Worm (Caenorhabditis elegans) whole organism, young adult: Measurements from ENCODE around the gene degl-1.
A peak's percentile ranks its signal among the peaks of the same experiment; 100 is the strongest.
"Not testable (repeated sequence)": the region's sequence is repeated elsewhere in the genome, so short reads cannot be mapped to it uniquely, and the experiment has no call there.

Experiments used
- C06A6.2 ChIP-seq: fragments of 200-800 bp; sonication (Bioruptor generic); conservative IDR thresholded peaks from 2 replicates; pipeline ENCODE4 v1.3.6; 2022; ENCODE audit warnings: missing genetic modification characterization, missing compliant biosample characterization
- Y53F4B.3 ChIP-seq: fragments of 200-800 bp; sonication (Bioruptor generic); IDR thresholded peaks from 2 replicates; pipeline ENCODE4 v1.3.6; 2022; ENCODE audit warnings: missing genetic modification reagents, missing genetic modification characterization, missing compliant biosample characterization
- aptf-2 ChIP-seq: fragments of 200-800 bp; sonication (Bioruptor generic); conservative IDR thresholded peaks from 2 replicates; pipeline ENCODE4 v1.3.6; 2022; ENCODE audit warnings: missing genetic modification reagents, missing genetic modification characterization, missing compliant biosample characterization
- chd-7 ChIP-seq: sonication (generic microtip); optimal IDR thresholded peaks from 2 replicates; lab custom pipeline; 2016; ENCODE audit warnings: mild to moderate bottlenecking, missing genetic modification characterization, moderate library complexity, missing compliant biosample characterization
- him-1 ChIP-seq: sonication (generic microtip); optimal IDR thresholded peaks from 2 replicates; lab custom pipeline; 2016; ENCODE audit warnings: missing genotype, missing genetic modification reagents, missing genetic modification characterization, missing compliant biosample characterization
- let-526 ChIP-seq: fragments of 200-800 bp; sonication (Bioruptor generic); IDR thresholded peaks from 2 replicates; pipeline ENCODE4 v1.3.6; 2022; ENCODE audit warnings: missing genetic modification reagents, missing genetic modification characterization, missing compliant biosample characterization
- mes-4 ChIP-seq: sonication (generic microtip); optimal IDR thresholded peaks from 2 replicates; lab custom pipeline; 2016; ENCODE audit warnings: missing genotype, missing genetic modification characterization, missing compliant biosample characterization
- nhr-179 ChIP-seq: sonication (generic microtip); optimal IDR thresholded peaks from 2 replicates; lab custom pipeline; 2016; ENCODE audit warnings: mild to moderate bottlenecking, missing genetic modification characterization, missing compliant biosample characterization
- sea-2 ChIP-seq: fragments of 200-800 bp; sonication (Bioruptor generic); IDR thresholded peaks from 2 replicates; pipeline ENCODE4 v1.3.6; 2022; ENCODE audit warnings: missing genetic modification characterization, missing compliant biosample characterization
- snpc-4 ChIP-seq, 5 experiments: fragments of 150-350 bp in 1 of 5; sonication (generic microtip) in 4 of 5; optimal IDR thresholded peaks; 2 replicates each; lab custom pipeline; 2014 to 2018; ENCODE audit warnings: missing genetic modification characterization in 5 of 5, missing biosample characterization in 3 of 5, antibody characterized with exemption in 2 of 5, mild to moderate bottlenecking in 2 of 5, missing compliant biosample characterization in 2 of 5, missing genotype in 2 of 5, moderate library complexity in 2 of 5, missing genetic modification reagents in 1 of 5
- tbx-9 ChIP-seq: sonication (generic microtip); optimal IDR thresholded peaks from 2 replicates; lab custom pipeline; 2016; ENCODE audit warnings: borderline replicate concordance, missing genetic modification characterization, inconsistent platforms, missing compliant biosample characterization

DNA sequence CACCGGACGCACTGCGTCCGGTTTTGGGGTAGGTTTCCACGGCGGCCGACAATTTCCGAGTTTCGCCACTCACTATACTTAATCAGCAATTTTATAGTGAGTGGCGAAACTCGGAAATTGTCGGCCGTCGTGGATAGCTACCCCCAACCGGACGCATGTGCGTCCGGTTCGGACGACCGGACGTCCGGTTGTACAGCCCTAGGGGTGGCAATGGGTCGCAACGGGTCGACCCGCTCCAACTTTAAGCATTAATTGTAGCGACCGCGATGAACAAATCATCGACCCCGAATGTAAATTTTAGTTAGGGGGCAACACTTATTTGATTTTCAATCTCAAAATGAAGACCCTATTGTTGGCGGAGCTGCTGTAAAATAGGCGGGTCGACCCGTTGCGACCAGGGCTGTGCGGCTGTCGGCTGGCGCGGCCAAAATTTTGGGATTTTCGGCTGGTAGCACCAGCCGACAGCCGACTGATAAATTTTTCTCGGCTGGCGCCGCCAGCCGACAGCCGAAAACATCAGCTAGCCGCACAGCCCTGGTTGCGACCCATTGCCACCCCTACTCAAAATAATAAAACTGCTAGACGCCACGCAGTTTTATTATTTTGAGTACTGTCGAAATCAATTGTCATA is 23.5 kb downstream of the degl-1 start:
- TF ChIP-seq snpc-4 (GFP tag; optimal IDR thresholded peaks at IDR 0.05; lab: Kevin White, UChicago); Y53F4B.3 (GFP tag; lab: Robert Waterston, UW); chd-7 (tag; lab: Kevin White, UChicago); nhr-179 (tag; lab: Kevin White, UChicago); him-1 (tag; lab: Kevin White, UChicago); aptf-2 (GFP tag; lab: Robert Waterston, UW); C06A6.2; let-526 (GFP tag; lab: Robert Waterston, UW); tbx-9; sea-2; mes-4 (tag; lab: Kevin White, UChicago): not testable (repeated sequence)
- peak in 2 of 4 experiments; percentile 81 to 94 for TF ChIP-seq snpc-4 (tag; optimal IDR thresholded peaks at IDR 0.05; lab: Kevin White, UChicago)
